Worm (Caenorhabditis elegans): ENCODE results near the gene tald-1.

Gene tald-1

ce11 chrIV:4396052-4396821 is 9.8 kb downstream of the tald-1 start (continued):
- TF ChIP-seq nhr-6 (tag; optimal IDR thresholded peaks at IDR 0.05) (no peak), tra-1 (GFP tag; IDR thresholded peaks at IDR 0.05) (no peak), snpc-4 (tag; optimal IDR thresholded peaks at IDR 0.05) (no peak), aha-1 (tag) (peak; percentile 92), set-16 (GFP tag; IDR thresholded peaks at IDR 0.05) (peak; percentile 25; the same call in 1 of the 2 replicates), nhr-237 (tag; optimal IDR thresholded peaks at IDR 0.05) (no peak), egl-43 (GFP tag; IDR thresholded peaks at IDR 0.05) (no peak)

DNA sequence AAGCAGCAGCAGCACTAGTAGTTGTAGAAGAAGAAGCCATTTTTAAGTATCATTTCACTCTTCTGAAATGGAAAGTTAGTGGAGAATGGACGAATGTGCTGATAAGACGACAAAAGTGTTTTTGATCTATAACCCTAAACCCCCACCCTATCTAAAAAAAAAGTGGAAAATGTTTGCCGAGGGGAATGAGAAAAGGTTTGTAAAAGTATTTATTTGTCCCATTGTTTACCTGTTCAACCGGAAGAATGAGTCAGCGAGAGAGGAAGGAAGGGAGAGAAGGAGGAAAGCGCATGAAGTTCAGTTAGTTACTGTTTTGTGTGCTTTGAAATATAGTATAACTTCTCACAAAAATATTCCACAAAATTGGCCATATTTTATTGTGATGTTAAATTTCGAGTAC is 10.7 kb downstream of the tald-1 start:
- no peak for TF ChIP-seq R02D3.7 (tag; optimal IDR thresholded peaks at IDR 0.05)
- no peak for TF ChIP-seq nhr-48 (tag; optimal IDR thresholded peaks at IDR 0.05)
- no peak for TF ChIP-seq attf-4 (tag; optimal IDR thresholded peaks at IDR 0.05)
- no peak for TF ChIP-seq lir-3 (tag; optimal IDR thresholded peaks at IDR 0.05)
- TF ChIP-seq lin-38 (GFP tag; IDR thresholded peaks at IDR 0.05) = no peak
- TF ChIP-seq ZK337.2 (GFP tag; IDR thresholded peaks at IDR 0.05) = no peak
- no peak for TF ChIP-seq tag-97 (GFP tag; IDR thresholded peaks at IDR 0.05)
- TF ChIP-seq fos-1 (tag; optimal IDR thresholded peaks at IDR 0.05) = no peak
- TF ChIP-seq lin-29 (GFP tag; IDR thresholded peaks at IDR 0.05) = no peak
- TF ChIP-seq egl-43 (GFP tag; IDR thresholded peaks at IDR 0.05) = no peak
- TF ChIP-seq rbr-2 (tag; optimal IDR thresholded peaks at IDR 0.05) = no peak
- no peak for TF ChIP-seq T26A8.4 (GFP tag; IDR thresholded peaks at IDR 0.05)
- TF ChIP-seq dve-1 (tag; optimal IDR thresholded peaks at IDR 0.05; ENCODE audit: insufficient read depth) = peak; percentile 29
- TF ChIP-seq arid-1 (GFP tag; conservative IDR thresholded peaks at IDR 0.05) = no peak
- TF ChIP-seq Y75B8A.6 (GFP tag; IDR thresholded peaks at IDR 0.05) = no peak
- TF ChIP-seq pha-4 (GFP tag; IDR thresholded peaks at IDR 0.05) = no peak
- peak; percentile 47 for TF ChIP-seq pha-4 (tag; optimal IDR thresholded peaks at IDR 0.05)
- TF ChIP-seq pqm-1 (tag; optimal IDR thresholded peaks at IDR 0.05) = peak; percentile 18
- TF ChIP-seq hmg-1.1 (GFP tag; IDR thresholded peaks at IDR 0.05) = no peak
- TF ChIP-seq php-3 (GFP tag; IDR thresholded peaks at IDR 0.05) = no peak
- TF ChIP-seq F44E2.7 (GFP tag; IDR thresholded peaks at IDR 0.05) = no peak
- no peak for TF ChIP-seq nhr-77 (tag; optimal IDR thresholded peaks at IDR 0.05)
- no peak for TF ChIP-seq ceh-82 (tag; optimal IDR thresholded peaks at IDR 0.05)
- TF ChIP-seq sdz-12 (GFP tag; optimal IDR thresholded peaks at IDR 0.05) = no peak
- no peak for TF ChIP-seq daf-16 (GFP tag; optimal IDR thresholded peaks at IDR 0.05)
- TF ChIP-seq daf-16 (tag; optimal IDR thresholded peaks at IDR 0.05) = peak; percentile 76
- TF ChIP-seq mep-1 (tag; optimal IDR thresholded peaks at IDR 0.05) = peak; percentile 9
- TF ChIP-seq mdl-1 (tag; optimal IDR thresholded peaks at IDR 0.05) = no peak
- peak in 1 of 2 experiments; percentile 16 for TF ChIP-seq lsy-2 (tag; optimal IDR thresholded peaks at IDR 0.05)
- TF ChIP-seq ceh-32 (tag; optimal IDR thresholded peaks at IDR 0.05; ENCODE audit: poor library complexity) = no peak

- TF ChIP-seq mxl-3 (GFP tag; optimal IDR thresholded peaks at IDR 0.05) (no peak), aha-1 (tag) (peak; percentile 24)
These were observed 11.1 kb downstream of the tald-1 start for ce11 chrIV:4397586-4397985.

DNA sequence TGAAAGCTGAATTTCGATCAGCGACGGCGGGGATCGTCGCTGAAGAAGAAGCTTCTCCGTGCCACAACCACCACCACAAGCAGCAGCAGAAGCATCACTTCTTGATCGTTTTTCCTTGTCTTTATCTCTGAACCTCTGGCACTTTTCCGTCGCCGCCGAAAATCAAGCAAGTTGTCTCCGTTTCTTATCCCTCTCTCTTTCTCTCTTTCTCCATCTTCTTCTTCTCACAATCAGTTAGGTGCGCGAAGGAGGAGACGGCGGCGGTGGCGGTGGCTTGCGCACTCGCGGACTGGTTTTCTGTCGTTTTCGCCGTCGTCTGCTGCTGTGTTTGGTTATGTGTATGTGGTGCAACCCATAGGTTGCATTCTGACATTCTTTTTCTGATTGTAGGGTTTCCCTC is 12.0 kb downstream of the tald-1 start:
- peak; percentile 16; the same call in 1 of the 2 replicates for TF ChIP-seq lin-1 (GFP tag; IDR thresholded peaks at IDR 0.05)
- no peak for TF ChIP-seq unc-39 (tag; optimal IDR thresholded peaks at IDR 0.05)
- no peak for TF ChIP-seq snpc-4 (tag; optimal IDR thresholded peaks at IDR 0.05)
- TF ChIP-seq attf-4 (tag; optimal IDR thresholded peaks at IDR 0.05) = no peak
- no peak for TF ChIP-seq F44E2.7 (GFP tag; IDR thresholded peaks at IDR 0.05)
- peak; percentile 59 for TF ChIP-seq hlh-11 (tag; optimal IDR thresholded peaks at IDR 0.05)
- no peak for TF ChIP-seq zip-11 (GFP tag; IDR thresholded peaks at IDR 0.05)
- TF ChIP-seq mes-2 (tag; optimal IDR thresholded peaks at IDR 0.05; ENCODE audit: poor library complexity, severe bottlenecking) = peak; percentile 2
- no peak for TF ChIP-seq dmd-6 (GFP tag; IDR thresholded peaks at IDR 0.05)
- peak; percentile 64 for TF ChIP-seq set-16 (GFP tag; IDR thresholded peaks at IDR 0.05)
- TF ChIP-seq ceh-44 (GFP tag; IDR thresholded peaks at IDR 0.05) = no peak
- no peak for TF ChIP-seq R02D3.7 (tag; optimal IDR thresholded peaks at IDR 0.05)
- peak; percentile 2 for TF ChIP-seq hlh-30 (tag; optimal IDR thresholded peaks at IDR 0.05; ENCODE audit: insufficient read depth)
- TF ChIP-seq hmg-1.1 (GFP tag; IDR thresholded peaks at IDR 0.05) = peak; percentile 46
- TF ChIP-seq egl-43 (GFP tag; IDR thresholded peaks at IDR 0.05) = peak; percentile 37; the same call in 1 of the 2 replicates
- no peak for TF ChIP-seq nhr-42 (GFP tag; IDR thresholded peaks at IDR 0.05)
- peak; percentile 22; the same call in 1 of the 2 replicates for TF ChIP-seq lin-38 (GFP tag; IDR thresholded peaks at IDR 0.05)
- no peak for TF ChIP-seq dpl-1 (GFP tag; optimal IDR thresholded peaks at IDR 0.05)
